Worm (Caenorhabditis elegans) whole organism, young adult: ENCODE data around the gene oac-31.

Source experiments
- C17E4.6 ChIP-seq: fragments of 200-800 bp; sonication (Bioruptor generic); IDR thresholded peaks from 2 replicates; pipeline ENCODE4 v1.3.6; 2022; ENCODE audit warnings: missing genetic modification reagents, missing genetic modification characterization, missing compliant biosample characterization
- F22D6.2 ChIP-seq: sonication (generic microtip); optimal IDR thresholded peaks from 2 replicates; lab custom pipeline; 2016; ENCODE audit warnings: mild to moderate bottlenecking, missing genetic modification characterization, missing compliant biosample characterization
- F37B4.10 ChIP-seq: fragments of 200-800 bp; sonication (Bioruptor generic); IDR thresholded peaks from 2 replicates; pipeline ENCODE4 v1.3.6; 2022; ENCODE audit warnings: missing genetic modification characterization, missing compliant biosample characterization
- F57C9.4 ChIP-seq: sonication (generic microtip); optimal IDR thresholded peaks from 2 replicates; lab custom pipeline; 2017; ENCODE audit warnings: mild to moderate bottlenecking, missing genetic modification characterization, missing compliant biosample characterization
- K11D2.4 ChIP-seq: fragments of 200-800 bp; sonication (Bioruptor generic); IDR thresholded peaks from 2 replicates; pipeline ENCODE4 v1.3.6; 2022; ENCODE audit warnings: missing genetic modification reagents, missing genetic modification characterization, missing compliant biosample characterization
- Y53F4B.3 ChIP-seq: fragments of 200-800 bp; sonication (Bioruptor generic); IDR thresholded peaks from 2 replicates; pipeline ENCODE4 v1.3.6; 2022; ENCODE audit warnings: missing genetic modification reagents, missing genetic modification characterization, missing compliant biosample characterization
- Y53G8AR.9 ChIP-seq: fragments of 200-800 bp; sonication (Bioruptor generic); conservative IDR thresholded peaks from 2 replicates; pipeline ENCODE4 v1.3.6; 2022; ENCODE audit warnings: missing genetic modification reagents, missing genetic modification characterization, missing compliant biosample characterization
- Y56A3A.18 ChIP-seq: fragments of 200-800 bp; sonication (Bioruptor generic); IDR thresholded peaks from 2 replicates; pipeline ENCODE4 v1.3.6; 2022; ENCODE audit warnings: missing genetic modification reagents, missing genetic modification characterization, missing compliant biosample characterization
- Y79H2A.3 ChIP-seq: fragments of 200-800 bp; sonication (Bioruptor generic); conservative IDR thresholded peaks from 2 replicates; pipeline ENCODE4 v1.3.6; 2022; ENCODE audit warnings: missing genetic modification reagents, missing genetic modification characterization, missing compliant biosample characterization
- ZK185.1 ChIP-seq: sonication (generic microtip); optimal IDR thresholded peaks from 2 replicates; lab custom pipeline; 2016; ENCODE audit warnings: mild to moderate bottlenecking, missing genetic modification characterization, missing compliant biosample characterization; ENCODE audit not compliant: poor library complexity, severe bottlenecking
- akir-1 ChIP-seq: fragments of 200-800 bp; sonication (Bioruptor generic); optimal IDR thresholded peaks from 2 replicates; lab custom pipeline; 2018; ENCODE audit warnings: mild to moderate bottlenecking, missing genetic modification characterization, moderate library complexity, missing compliant biosample characterization
- aptf-2 ChIP-seq: fragments of 200-800 bp; sonication (Bioruptor generic); conservative IDR thresholded peaks from 2 replicates; pipeline ENCODE4 v1.3.6; 2022; ENCODE audit warnings: missing genetic modification reagents, missing genetic modification characterization, missing compliant biosample characterization
- attf-5 ChIP-seq: fragments of 200-800 bp; sonication (Bioruptor generic); optimal IDR thresholded peaks from 2 replicates; lab custom pipeline; 2018; ENCODE audit warnings: mild to moderate bottlenecking, missing genetic modification characterization, missing compliant biosample characterization
- ceh-27 ChIP-seq: fragments of 200-800 bp; sonication (Bioruptor generic); optimal IDR thresholded peaks from 2 replicates; lab custom pipeline; 2018; ENCODE audit warnings: mild to moderate bottlenecking, missing genetic modification characterization, moderate library complexity, missing compliant biosample characterization
- ceh-40 ChIP-seq: fragments of 200-800 bp; sonication (Bioruptor generic); IDR thresholded peaks from 2 replicates; pipeline ENCODE4 v1.3.6; 2022; ENCODE audit warnings: missing genetic modification characterization, missing compliant biosample characterization
- ceh-58 ChIP-seq: fragments of 200-800 bp; sonication (Bioruptor generic); IDR thresholded peaks from 2 replicates; pipeline ENCODE4 v1.3.6; 2022; ENCODE audit warnings: missing genetic modification characterization, missing compliant biosample characterization
- chd-7 ChIP-seq: sonication (generic microtip); optimal IDR thresholded peaks from 2 replicates; lab custom pipeline; 2016; ENCODE audit warnings: mild to moderate bottlenecking, missing genetic modification characterization, moderate library complexity, missing compliant biosample characterization
- die-1 ChIP-seq: sonication (generic microtip); optimal IDR thresholded peaks from 2 replicates; lab custom pipeline; 2016; ENCODE audit warnings: missing genotype, mild to moderate bottlenecking, missing genetic modification characterization, missing compliant biosample characterization
- dox-1 ChIP-seq: fragments of 200-800 bp; sonication (Bioruptor generic); IDR thresholded peaks from 2 replicates; pipeline ENCODE4 v1.3.6; 2022; ENCODE audit warnings: missing genetic modification reagents, missing genetic modification characterization, missing compliant biosample characterization
- efl-1 ChIP-seq: fragments of 150-350 bp; optimal IDR thresholded peaks from 2 replicates; lab custom pipeline; 2014; ENCODE audit warnings: missing biosample characterization, missing genetic modification reagents, missing genetic modification characterization
- egl-44 ChIP-seq: fragments of 200-800 bp; sonication (Bioruptor generic); IDR thresholded peaks from 2 replicates; pipeline ENCODE4 v1.3.6; 2022; ENCODE audit warnings: missing genetic modification reagents, missing genetic modification characterization, missing compliant biosample characterization
- egrh-3 ChIP-seq: fragments of 200-800 bp; sonication (Bioruptor generic); IDR thresholded peaks from 2 replicates; pipeline ENCODE4 v1.3.6; 2022; ENCODE audit warnings: missing genetic modification reagents, missing genetic modification characterization, missing compliant biosample characterization
- hrde-1 ChIP-seq: sonication (generic microtip); optimal IDR thresholded peaks from 2 replicates; lab custom pipeline; 2016; ENCODE audit warnings: missing genetic modification characterization, mild to moderate bottlenecking, missing compliant biosample characterization, moderate library complexity, missing genotype, missing genetic modification reagents, borderline replicate concordance
- hsf-1 ChIP-seq: fragments of 200-800 bp; sonication (Bioruptor generic); IDR thresholded peaks from 2 replicates; pipeline ENCODE4 v1.3.6; 2022; ENCODE audit warnings: missing genetic modification reagents, missing genetic modification characterization, missing compliant biosample characterization
- lag-1 ChIP-seq: fragments of 200-800 bp; sonication (Bioruptor generic); IDR thresholded peaks from 2 replicates; pipeline ENCODE4 v1.3.6; 2022; ENCODE audit warnings: missing genetic modification reagents, missing genetic modification characterization, missing compliant biosample characterization
- lin-54 ChIP-seq: fragments of 200-800 bp; sonication (Bioruptor generic); optimal IDR thresholded peaks from 2 replicates; lab custom pipeline; 2018; ENCODE audit warnings: mild to moderate bottlenecking, missing genetic modification characterization, missing compliant biosample characterization
- madf-10 ChIP-seq: sonication (generic microtip); optimal IDR thresholded peaks from 2 replicates; lab custom pipeline; 2016; ENCODE audit warnings: mild to moderate bottlenecking, missing genetic modification characterization, missing compliant biosample characterization
- mxl-1 ChIP-seq: sonication (generic microtip); optimal IDR thresholded peaks from 2 replicates; lab custom pipeline; 2016; ENCODE audit warnings: missing genetic modification characterization, missing compliant biosample characterization
- nfyb-1 ChIP-seq: fragments of 200-800 bp; sonication (Bioruptor generic); IDR thresholded peaks from 2 replicates; pipeline ENCODE4 v1.3.6; 2022; ENCODE audit warnings: missing genetic modification reagents, missing genetic modification characterization, missing compliant biosample characterization
- nhr-120 ChIP-seq: fragments of 200-800 bp; sonication (Bioruptor generic); IDR thresholded peaks from 2 replicates; pipeline ENCODE4 v1.3.6; 2022; ENCODE audit warnings: missing genetic modification characterization, missing compliant biosample characterization
- nhr-80 ChIP-seq: sonication (generic microtip); optimal IDR thresholded peaks from 2 replicates; lab custom pipeline; 2016; ENCODE audit warnings: missing genetic modification characterization, missing compliant biosample characterization
- pbrm-1 ChIP-seq: fragments of 200-800 bp; sonication (Bioruptor generic); IDR thresholded peaks from 2 replicates; pipeline ENCODE4 v1.3.6; 2022; ENCODE audit warnings: missing genetic modification reagents, missing genetic modification characterization, missing compliant biosample characterization
- pha-4 ChIP-seq: fragments of 150-350 bp; sonication (generic microtip); optimal IDR thresholded peaks from 2 replicates; lab custom pipeline; 2014; ENCODE audit warnings: missing biosample characterization, missing genetic modification reagents, missing genetic modification characterization
- rcor-1 ChIP-seq: fragments of 200-800 bp; sonication (Bioruptor generic); IDR thresholded peaks from 2 replicates; pipeline ENCODE4 v1.3.6; 2022; ENCODE audit warnings: missing genetic modification reagents, missing genetic modification characterization, missing compliant biosample characterization
- repo-1 ChIP-seq: sonication (generic microtip); optimal IDR thresholded peaks from 2 replicates; lab custom pipeline; 2017; ENCODE audit warnings: mild to moderate bottlenecking, missing genetic modification characterization, missing compliant biosample characterization
- snpc-3.4 ChIP-seq: sonication (generic microtip); optimal IDR thresholded peaks from 2 replicates; lab custom pipeline; 2017; ENCODE audit warnings: missing genetic modification characterization, mild to moderate bottlenecking, missing compliant biosample characterization, antibody characterized with exemption, moderate library complexity, missing genotype, missing genetic modification reagents
- tbp1 ChIP-seq: fragments of 200-800 bp; sonication (Bioruptor generic); optimal IDR thresholded peaks from 2 replicates; lab custom pipeline; 2018; ENCODE audit warnings: mild to moderate bottlenecking, missing genetic modification characterization, missing compliant biosample characterization
- tlf-1 ChIP-seq: fragments of 200-800 bp; sonication (Bioruptor generic); optimal IDR thresholded peaks from 2 replicates; lab custom pipeline; 2018; ENCODE audit warnings: mild to moderate bottlenecking, missing genetic modification characterization, missing compliant biosample characterization
- unc-130 ChIP-seq: sonication (generic microtip); optimal IDR thresholded peaks from 2 replicates; lab custom pipeline; 2016; ENCODE audit warnings: missing genetic modification reagents, missing genetic modification characterization, missing compliant biosample characterization
- xnd-1 ChIP-seq: sonication (generic microtip); optimal IDR thresholded peaks from 2 replicates; lab custom pipeline; 2016; ENCODE audit warnings: missing genotype, missing genetic modification reagents, missing genetic modification characterization, missing compliant biosample characterization
- ztf-18 ChIP-seq: sonication (generic microtip); optimal IDR thresholded peaks from 2 replicates; lab custom pipeline; 2016; ENCODE audit warnings: missing genotype, mild to moderate bottlenecking, missing genetic modification characterization, missing compliant biosample characterization

Gene oac-31

DNA sequence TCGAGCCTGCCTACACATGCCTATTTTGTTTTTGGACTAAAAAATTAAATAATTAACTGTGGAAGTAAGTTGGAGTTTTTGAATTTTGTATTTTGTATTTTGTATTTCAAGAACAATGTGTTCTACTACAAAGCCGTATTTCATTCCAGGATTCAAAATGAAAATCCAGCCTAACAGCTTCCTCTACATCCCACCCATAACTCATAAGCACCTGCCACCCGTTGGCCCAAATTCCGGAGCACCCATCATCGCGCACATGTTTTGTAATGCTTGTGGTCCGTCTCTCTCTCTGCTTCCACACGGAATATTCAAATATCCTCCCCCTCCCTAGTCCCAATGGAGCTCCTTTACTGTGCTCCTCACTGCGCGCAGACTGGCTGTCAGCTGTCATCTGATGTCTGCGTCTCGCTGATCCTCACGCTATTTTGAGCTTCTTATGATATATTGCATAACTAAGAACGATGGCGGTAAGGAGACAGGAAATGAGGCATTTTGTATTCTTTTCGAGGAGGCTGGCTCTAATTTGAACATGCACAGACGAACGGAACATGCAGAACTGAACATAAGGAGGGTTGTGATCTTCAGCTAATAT lies 33.9 kb upstream of the oac-31 start (continued):
- TF ChIP-seq efl-1 = no peak
- no peak for TF ChIP-seq nhr-120 (GFP tag; lab: Robert Waterston, UW)
- no peak for TF ChIP-seq pbrm-1 (GFP tag; lab: Robert Waterston, UW)
- TF ChIP-seq mxl-1 (tag; lab: Kevin White, UChicago) = no peak
- TF ChIP-seq, all 124 proteins: peak for 0

DNA sequence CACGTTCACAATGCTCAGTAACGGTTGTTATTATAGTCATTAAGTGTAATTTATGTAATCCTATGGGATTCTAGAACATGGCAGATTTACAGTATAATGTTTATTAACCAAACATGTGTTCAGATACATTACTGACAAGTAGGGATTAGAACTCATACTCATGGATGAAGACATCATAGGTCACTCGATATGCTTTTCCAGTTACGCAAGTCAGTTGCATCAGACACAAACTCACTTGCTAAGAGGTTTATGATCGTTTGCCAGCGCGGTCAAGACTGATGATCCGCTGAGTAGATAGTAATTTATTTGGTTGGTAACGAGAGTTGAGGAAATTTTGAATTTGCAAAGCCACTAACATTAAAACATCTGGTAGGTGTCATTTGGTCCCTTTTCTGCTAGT lies 32.9 kb upstream of the oac-31 start:
- TF ChIP-seq Y79H2A.3 (GFP tag; lab: Robert Waterston, UW) (no peak), ztf-18 (no peak), lag-1 (GFP tag; lab: Robert Waterston, UW) (no peak), nfyb-1 (GFP tag; lab: Robert Waterston, UW) (no peak), die-1 (no peak), K11D2.4 (GFP tag; lab: Robert Waterston, UW) (no peak), lin-54 (no peak), aptf-2 (no peak), nhr-80 (tag; lab: Kevin White, UChicago) (no peak), ceh-58 (GFP tag; lab: Robert Waterston, UW) (no peak), F57C9.4 (tag; lab: Kevin White, UChicago) (no peak), egl-44 (no peak), akir-1 (GFP tag; lab: Kevin White, UChicago) (no peak), ZK185.1 (tag; lab: Kevin White, UChicago) (no peak), tbp1 (GFP tag; lab: Kevin White, UChicago) (no peak), pbrm-1 (GFP tag; lab: Robert Waterston, UW) (no peak), ceh-40 (GFP tag; lab: Robert Waterston, UW) (no peak)
- TF ChIP-seq, all 124 proteins: peak for 0

DNA sequence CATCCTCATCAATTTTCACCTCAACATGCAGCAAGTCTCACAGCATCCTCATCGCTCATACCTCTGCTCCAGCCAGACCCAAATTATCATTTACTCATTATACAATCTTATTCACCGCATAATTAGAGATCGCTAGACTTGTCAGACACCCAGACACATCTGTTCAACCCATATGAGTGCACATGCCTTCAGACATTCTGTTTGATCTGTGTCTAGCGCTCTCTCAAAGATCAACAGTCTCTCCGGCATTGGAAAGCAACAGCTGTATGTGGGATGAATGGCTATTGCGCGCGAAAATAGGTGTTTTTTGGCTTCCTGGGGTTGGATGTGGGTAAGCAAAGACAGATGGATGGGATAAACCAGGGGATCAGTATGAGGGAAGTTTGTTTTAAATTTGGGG lies 30.9 kb upstream of the oac-31 start:
- TF ChIP-seq egrh-3 (GFP tag; lab: Robert Waterston, UW) (no peak), Y56A3A.18 (GFP tag; lab: Robert Waterston, UW) (no peak), madf-10 (no peak), hsf-1 (GFP tag; lab: Robert Waterston, UW) (no peak), snpc-3.4 (tag; lab: Kevin White, UChicago) (no peak), tlf-1 (no peak), C17E4.6 (GFP tag; lab: Robert Waterston, UW) (no peak), dox-1 (no peak), F22D6.2 (tag; lab: Kevin White, UChicago) (no peak), repo-1 (tag; lab: Kevin White, UChicago) (no peak), unc-130 (GFP tag; lab: Kevin White, UChicago) (no peak), ceh-27 (GFP tag; lab: Kevin White, UChicago) (no peak), Y53G8AR.9 (GFP tag; lab: Robert Waterston, UW) (no peak), rcor-1 (no peak), K11D2.4 (GFP tag; lab: Robert Waterston, UW) (no peak), attf-5 (GFP tag; lab: Kevin White, UChicago) (no peak), F37B4.10 (GFP tag; lab: Robert Waterston, UW) (no peak)

DNA sequence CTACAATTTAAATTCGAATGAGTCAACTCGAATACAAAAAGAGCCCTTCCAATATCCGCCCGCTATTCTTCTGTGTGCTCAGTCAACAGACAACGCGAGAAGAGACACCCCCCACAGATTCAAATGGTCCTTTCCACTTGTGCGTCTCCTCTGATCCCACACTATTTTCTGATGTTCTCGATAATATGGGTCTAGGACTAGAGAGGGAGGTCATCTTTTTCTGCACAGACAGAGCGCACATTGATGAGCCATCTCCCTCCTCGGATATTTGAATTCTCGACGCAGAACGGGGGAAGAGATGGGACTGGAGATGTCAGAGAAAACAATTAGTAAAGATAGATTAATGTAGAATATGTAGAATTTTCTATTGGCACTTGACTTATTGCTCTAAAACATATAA lies 29.0 kb upstream of the oac-31 start:
- TF ChIP-seq tbp1 (GFP tag; lab: Kevin White, UChicago) = no peak
- TF ChIP-seq xnd-1 (tag; lab: Kevin White, UChicago) = no peak
- no peak for TF ChIP-seq pha-4
- TF ChIP-seq Y53F4B.3 (GFP tag; lab: Robert Waterston, UW) = no peak
- no peak for TF ChIP-seq hrde-1 (tag; lab: Kevin White, UChicago)
- TF ChIP-seq chd-7 = no peak
